Worm (Caenorhabditis elegans) whole organism, mixed stage, embryonic: Measurements from ENCODE around the gene C33D9.6.

Experiments used
- ceh-43 ChIP-seq: fragments of 200-800 bp; sonication (Bioruptor generic); optimal IDR thresholded peaks from 2 replicates; lab custom pipeline; 2018; ENCODE audit warnings: mild to moderate bottlenecking, missing genetic modification characterization, moderate library complexity, missing compliant biosample characterization
- ces-1 ChIP-seq: fragments of 150-350 bp; optimal IDR thresholded peaks from 2 replicates; lab custom pipeline; 2014; ENCODE audit warnings: missing biosample characterization, missing genetic modification reagents, missing genetic modification characterization
- mep-1 ChIP-seq: fragments of 150-350 bp; optimal IDR thresholded peaks from 2 replicates; lab custom pipeline; 2017; ENCODE audit warnings: missing biosample characterization, missing genetic modification reagents, missing genetic modification characterization, inconsistent platforms
- nhr-28 ChIP-seq: fragments of 150-350 bp; optimal IDR thresholded peaks from 2 replicates; lab custom pipeline; 2014; ENCODE audit warnings: missing biosample characterization, missing genetic modification characterization
- pha-4 ChIP-seq: fragments of 150-350 bp; optimal IDR thresholded peaks from 2 replicates; lab custom pipeline; 2018; ENCODE audit warnings: missing biosample characterization, missing genetic modification reagents, missing genetic modification characterization
- unc-39 ChIP-seq: fragments of 150-350 bp; optimal IDR thresholded peaks from 2 replicates; lab custom pipeline; 2014; ENCODE audit warnings: missing biosample characterization, missing genetic modification characterization
- unc-62 ChIP-seq: fragments of 150-350 bp; optimal IDR thresholded peaks from 2 replicates; lab custom pipeline; 2014; ENCODE audit warnings: missing biosample characterization, missing genetic modification reagents, missing genetic modification characterization

DNA sequence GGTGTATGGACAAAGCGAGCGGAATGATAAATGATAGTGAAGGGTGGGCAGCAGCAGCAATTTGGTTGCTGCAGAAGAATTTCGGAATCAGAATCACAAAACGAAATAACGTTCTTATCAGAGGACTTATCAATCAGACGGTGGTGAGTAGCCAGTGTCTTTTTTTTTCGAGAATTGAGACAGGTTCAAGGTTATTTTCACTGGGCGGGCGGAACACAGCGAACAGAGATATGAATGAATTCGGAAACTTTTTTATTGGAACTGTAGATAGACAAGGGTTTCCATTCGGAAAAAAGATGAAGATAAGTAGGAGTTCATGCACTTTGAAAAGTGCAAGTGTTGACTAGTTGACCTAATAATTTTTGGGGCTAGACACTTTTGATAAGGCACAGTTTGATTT, 15.3 kb upstream of the C33D9.6 start:
- TF ChIP-seq unc-39 (tag; lab: Kevin White, UChicago) (no peak), ceh-43 (GFP tag; lab: Kevin White, UChicago) (no peak), pha-4 (tag; lab: Kevin White, UChicago) (no peak), mep-1 (tag; lab: Kevin White, UChicago) (no peak), nhr-28 (tag; lab: Kevin White, UChicago) (no peak), ces-1 (no peak), unc-62 (no peak)
